Worm (Caenorhabditis elegans) whole organism, L2 larva: Measurements from ENCODE around the gene col-180.

ENCODE experiments used
- C34F6.9 ChIP-seq: fragments of 150-350 bp; optimal IDR thresholded peaks from 2 replicates; lab custom pipeline; 2014; ENCODE audit warnings: missing biosample characterization, missing genetic modification characterization
- F13H6.1 ChIP-seq: sonication (generic microtip); optimal IDR thresholded peaks from 2 replicates; lab custom pipeline; 2016; ENCODE audit warnings: missing genetic modification characterization, missing compliant biosample characterization
- Y55F3AM.14 ChIP-seq: fragments of 200-800 bp; sonication (Bioruptor generic); optimal IDR thresholded peaks from 2 replicates; lab custom pipeline; 2018; ENCODE audit warnings: mild to moderate bottlenecking, missing genetic modification characterization, missing compliant biosample characterization
- ZK546.5 ChIP-seq: sonication (generic microtip); optimal IDR thresholded peaks from 2 replicates; lab custom pipeline; 2017; ENCODE audit warnings: missing biosample characterization, missing genetic modification characterization
- alr-1 ChIP-seq: fragments of 150-350 bp; optimal IDR thresholded peaks from 2 replicates; lab custom pipeline; 2014; ENCODE audit warnings: missing biosample characterization, missing genetic modification characterization
- ama-1 ChIP-seq: fragments of 150-350 bp; optimal IDR thresholded peaks from 2 replicates; lab custom pipeline; 2018; ENCODE audit warnings: inconsistent platforms
- blmp-1 ChIP-seq: sonication (generic microtip); optimal IDR thresholded peaks from 2 replicates; lab custom pipeline; 2017; ENCODE audit warnings: missing genetic modification characterization, mild to moderate bottlenecking, missing compliant biosample characterization, antibody characterized with exemption, moderate library complexity; ENCODE audit not compliant: insufficient read depth
- ceh-16 ChIP-seq: fragments of 150-350 bp; optimal IDR thresholded peaks from 2 replicates; lab custom pipeline; 2014; ENCODE audit warnings: missing biosample characterization, missing genetic modification characterization
- ceh-82 ChIP-seq: fragments of 150-350 bp; optimal IDR thresholded peaks from 2 replicates; lab custom pipeline; 2014; ENCODE audit warnings: missing biosample characterization, missing genetic modification characterization
- crh-2 ChIP-seq: sonication (generic microtip); optimal IDR thresholded peaks from 2 replicates; lab custom pipeline; 2017; ENCODE audit warnings: missing biosample characterization, missing genetic modification characterization
- egl-27 ChIP-seq: sonication (generic microtip); optimal IDR thresholded peaks from 3 replicates; lab custom pipeline; 2017; ENCODE audit warnings: missing biosample characterization, missing genetic modification reagents, missing genetic modification characterization
- elt-1 ChIP-seq: fragments of 150-350 bp; optimal IDR thresholded peaks from 2 replicates; lab custom pipeline; 2014; ENCODE audit warnings: missing biosample characterization, missing genetic modification characterization
- elt-3 ChIP-seq: sonication (generic microtip); optimal IDR thresholded peaks from 2 replicates; lab custom pipeline; 2017; ENCODE audit warnings: missing biosample characterization, missing genetic modification characterization
- fos-1 ChIP-seq: fragments of 150-350 bp; optimal IDR thresholded peaks from 2 replicates; lab custom pipeline; 2014; ENCODE audit warnings: missing biosample characterization, missing genetic modification characterization
- gmeb-1 ChIP-seq: fragments of 150-350 bp; optimal IDR thresholded peaks from 2 replicates; lab custom pipeline; 2014; ENCODE audit warnings: missing biosample characterization, missing genetic modification characterization
- lin-13 ChIP-seq: fragments of 150-350 bp; optimal IDR thresholded peaks from 2 replicates; lab custom pipeline; 2014; ENCODE audit warnings: missing biosample characterization, missing genetic modification reagents, missing genetic modification characterization
- lin-39 ChIP-seq: fragments of 150-350 bp; optimal IDR thresholded peaks from 2 replicates; lab custom pipeline; 2014; ENCODE audit warnings: missing biosample characterization, missing genetic modification reagents, missing genetic modification characterization
- lsy-2 ChIP-seq, 2 experiments: fragments of 150-350 bp in 1 of 2; sonication (generic microtip) in 1 of 2; optimal IDR thresholded peaks; 2 replicates each; lab custom pipeline; 2014 to 2017; ENCODE audit warnings: missing biosample characterization in 2 of 2, missing genetic modification characterization in 2 of 2
- mbf-1 ChIP-seq: sonication (generic microtip); optimal IDR thresholded peaks from 2 replicates; lab custom pipeline; 2017; ENCODE audit warnings: missing biosample characterization, missing genetic modification characterization
- nhr-10 ChIP-seq: sonication (generic microtip); optimal IDR thresholded peaks from 2 replicates; lab custom pipeline; 2017; ENCODE audit warnings: missing biosample characterization, missing genetic modification characterization
- nhr-12 ChIP-seq: fragments of 150-350 bp; optimal IDR thresholded peaks from 2 replicates; lab custom pipeline; 2014; ENCODE audit warnings: missing biosample characterization, missing genetic modification characterization
- nhr-23 ChIP-seq: fragments of 150-350 bp; optimal IDR thresholded peaks from 2 replicates; lab custom pipeline; 2014; ENCODE audit warnings: missing biosample characterization, missing genetic modification reagents, missing genetic modification characterization
- nhr-237 ChIP-seq: fragments of 150-350 bp; optimal IDR thresholded peaks from 2 replicates; lab custom pipeline; 2014; ENCODE audit warnings: missing biosample characterization, missing genetic modification characterization
- nhr-25 ChIP-seq: fragments of 150-350 bp; sonication (generic microtip); optimal IDR thresholded peaks from 3 replicates; lab custom pipeline; 2014; ENCODE audit warnings: missing biosample characterization, missing genetic modification characterization
- nhr-6 ChIP-seq: fragments of 150-350 bp; optimal IDR thresholded peaks from 2 replicates; lab custom pipeline; 2014; ENCODE audit warnings: missing biosample characterization, missing genetic modification characterization
- nhr-77 ChIP-seq: fragments of 150-350 bp; optimal IDR thresholded peaks from 2 replicates; lab custom pipeline; 2014; ENCODE audit warnings: missing biosample characterization, missing genetic modification characterization
- peb-1 ChIP-seq: fragments of 150-350 bp; optimal IDR thresholded peaks from 2 replicates; lab custom pipeline; 2014; ENCODE audit warnings: missing biosample characterization, missing genetic modification characterization
- sem-4 ChIP-seq: fragments of 150-350 bp; optimal IDR thresholded peaks from 2 replicates; lab custom pipeline; 2014; ENCODE audit warnings: missing biosample characterization, missing genetic modification reagents, missing genetic modification characterization
- skn-1 ChIP-seq: sonication (generic microtip); optimal IDR thresholded peaks from 2 replicates; lab custom pipeline; 2017; ENCODE audit warnings: missing biosample characterization, missing genetic modification characterization
- sma-3 ChIP-seq: sonication (generic microtip); optimal IDR thresholded peaks from 2 replicates; lab custom pipeline; 2016; ENCODE audit warnings: missing genetic modification reagents, missing genetic modification characterization, missing compliant biosample characterization
- snpc-4 ChIP-seq: fragments of 150-350 bp; optimal IDR thresholded peaks from 2 replicates; lab custom pipeline; 2014; ENCODE audit warnings: missing biosample characterization, missing genetic modification characterization
- unc-39 ChIP-seq: fragments of 150-350 bp; optimal IDR thresholded peaks from 2 replicates; lab custom pipeline; 2014; ENCODE audit warnings: missing biosample characterization, missing genetic modification characterization
- unc-55 ChIP-seq: fragments of 150-350 bp; sonication (generic microtip); optimal IDR thresholded peaks from 3 replicates; lab custom pipeline; 2014; ENCODE audit warnings: missing biosample characterization, missing genetic modification reagents, missing genetic modification characterization
- unc-62 ChIP-seq: fragments of 150-350 bp; optimal IDR thresholded peaks from 2 replicates; lab custom pipeline; 2014; ENCODE audit warnings: missing biosample characterization, missing genetic modification reagents, missing genetic modification characterization
- zag-1 ChIP-seq: fragments of 150-350 bp; optimal IDR thresholded peaks from 2 replicates; lab custom pipeline; 2014; ENCODE audit warnings: missing biosample characterization, missing genetic modification characterization
- ztf-11 ChIP-seq: sonication (generic microtip); optimal IDR thresholded peaks from 2 replicates; lab custom pipeline; 2017; ENCODE audit warnings: missing biosample characterization, missing genetic modification characterization
- ztf-4 ChIP-seq: fragments of 150-350 bp; optimal IDR thresholded peaks from 2 replicates; lab custom pipeline; 2014; ENCODE audit warnings: missing biosample characterization, missing genetic modification characterization

The col-180 gene

ce11 chrX:11710229-11710628 is 1.9 kb downstream of the col-180 start, which contains the start of gene C44C10.11 (continued):
- TF ChIP-seq sma-3 (GFP tag; lab: Kevin White, UChicago) (no peak), F13H6.1 (tag; lab: Kevin White, UChicago) (peak; percentile 17), zag-1 (tag; lab: Kevin White, UChicago) (peak; percentile 5), mbf-1 (tag; lab: Kevin White, UChicago) (no peak), Y55F3AM.14 (GFP tag; lab: Kevin White, UChicago) (no peak), nhr-237 (tag; lab: Kevin White, UChicago) (no peak), skn-1 (tag; lab: Kevin White, UChicago) (no peak), ZK546.5 (tag; lab: Kevin White, UChicago) (no peak), snpc-4 (no peak), nhr-25 (tag; lab: Kevin White, UChicago) (no peak), fos-1 (tag; lab: Kevin White, UChicago) (peak; percentile 89), ceh-16 (tag; lab: Kevin White, UChicago) (no peak), blmp-1 (tag; lab: Kevin White, UChicago) (no peak), nhr-6 (tag; lab: Kevin White, UChicago) (no peak), nhr-10 (tag; lab: Kevin White, UChicago) (no peak), ceh-82 (tag; lab: Kevin White, UChicago) (no peak), sem-4 (tag; lab: Kevin White, UChicago) (no peak), ztf-11 (tag; lab: Kevin White, UChicago) (no peak), C34F6.9 (tag; lab: Kevin White, UChicago) (peak; percentile 14), nhr-23 (tag; lab: Kevin White, UChicago) (no peak)

ce11 chrX:11702236-11702635 is 9.8 kb downstream of the col-180 start, which contains the start of gene C44C10.3:
Gene C44C10.3, plus strand, starts transcription at chrX:11702536.
- no peak for TF ChIP-seq elt-3
- TF ChIP-seq nhr-77 (tag; lab: Kevin White, UChicago) = no peak
- no peak for TF ChIP-seq snpc-4
- TF ChIP-seq egl-27 = no peak
- TF ChIP-seq unc-62 (GFP tag; lab: Kevin White, UChicago) = no peak
- no peak for TF ChIP-seq crh-2 (tag; lab: Kevin White, UChicago)
- TF ChIP-seq lin-13 (GFP tag; lab: Kevin White, UChicago) = no peak
- TF ChIP-seq nhr-12 (tag; lab: Kevin White, UChicago) = no peak
- TF ChIP-seq lsy-2 (tag; optimal IDR thresholded peaks at IDR 0.05; lab: Kevin White, UChicago) = no peak
- TF ChIP-seq ama-1 = no peak

ce11 chrX:11700263-11700662 is 11.8 kb downstream of the col-180 start, which contains the start of gene C44C10.15:
Gene C44C10.15, minus strand, starts transcription at chrX:11700363.
- TF ChIP-seq snpc-4 = no peak
- TF ChIP-seq nhr-12 (tag; lab: Kevin White, UChicago) = no peak
- no peak for TF ChIP-seq unc-55 (GFP tag; lab: Kevin White, UChicago)
- no peak for TF ChIP-seq ama-1
- no peak for TF ChIP-seq ztf-4 (tag; lab: Kevin White, UChicago)
- TF ChIP-seq peb-1 = no peak

- TF ChIP-seq elt-1 (tag; lab: Kevin White, UChicago) = no peak
- TF ChIP-seq lin-39 (tag; lab: Kevin White, UChicago) = no peak
- no peak for TF ChIP-seq nhr-77 (tag; lab: Kevin White, UChicago)
- no peak for TF ChIP-seq alr-1 (tag; lab: Kevin White, UChicago)
- TF ChIP-seq ceh-16 (tag; lab: Kevin White, UChicago) = no peak
- no peak for TF ChIP-seq unc-55 (GFP tag; lab: Kevin White, UChicago)
- TF ChIP-seq gmeb-1 (tag; lab: Kevin White, UChicago) = no peak
- TF ChIP-seq unc-39 (tag; lab: Kevin White, UChicago) = no peak
- no peak for TF ChIP-seq nhr-25 (tag; lab: Kevin White, UChicago)
- no peak for TF ChIP-seq ztf-4 (tag; lab: Kevin White, UChicago)
These were observed 15.4 kb downstream of the col-180 start, which contains the start of gene C44C10.12 for ce11 chrX:11696696-11697095. Gene C44C10.12, plus strand, starts transcription at chrX:11696996.
